Fruit fly (Drosophila melanogaster) whole organism, embryonic: ENCODE measurements around the gene Polr3G.

Source experiments
- B-H1 ChIP-seq: fragments of 200-800 bp; sonication (Bioruptor generic); IDR thresholded peaks from 3 replicates; pipeline ENCODE4 v1.3.6; 2022; ENCODE audit warnings: missing biosample characterization, missing genetic modification characterization
- CG10321 ChIP-seq: fragments of 200-800 bp; sonication (Bioruptor generic); IDR thresholded peaks from 2 replicates; pipeline ENCODE4 v1.3.6; 2022; ENCODE audit warnings: missing biosample characterization, missing genetic modification characterization
- CG10462 ChIP-seq: fragments of 200-800 bp; sonication (Bioruptor generic); optimal IDR thresholded peaks from 2 replicates; lab custom pipeline; 2016; ENCODE audit warnings: missing biosample characterization, missing genetic modification characterization
- CG11398 ChIP-seq: fragments of 200-800 bp; sonication (Bioruptor generic); optimal IDR thresholded peaks from 2 replicates; lab custom pipeline; 2016; ENCODE audit warnings: missing biosample characterization, missing genetic modification characterization
- CG1647 ChIP-seq: fragments of 200-800 bp; sonication (Bioruptor generic); optimal IDR thresholded peaks from 3 replicates; lab custom pipeline; 2016; ENCODE audit warnings: missing biosample characterization, missing genetic modification characterization
- CG17912 ChIP-seq: fragments of 200-800 bp; sonication (Bioruptor generic); optimal IDR thresholded peaks from 2 replicates; lab custom pipeline; 2018; ENCODE audit warnings: missing biosample characterization, mild to moderate bottlenecking, missing genetic modification characterization
- CG1792 ChIP-seq: fragments of 200-800 bp; sonication (Bioruptor generic); optimal IDR thresholded peaks from 2 replicates; lab custom pipeline; 2016; ENCODE audit warnings: missing biosample characterization, missing genetic modification characterization
- CG18476 ChIP-seq: fragments of 200-800 bp; sonication (Bioruptor generic); optimal IDR thresholded peaks from 2 replicates; lab custom pipeline; 2016; ENCODE audit warnings: missing biosample characterization, mild to moderate bottlenecking, missing genetic modification characterization
- CG18764 ChIP-seq: fragments of 200-800 bp; sonication (Bioruptor generic); optimal IDR thresholded peaks from 3 replicates; lab custom pipeline; 2016; ENCODE audit warnings: missing biosample characterization, missing genetic modification characterization
- CG2202 ChIP-seq: fragments of 200-800 bp; sonication (Bioruptor generic); optimal IDR thresholded peaks from 2 replicates; lab custom pipeline; 2018; ENCODE audit warnings: missing biosample characterization, mild to moderate bottlenecking, missing genetic modification characterization
- CG30431 ChIP-seq: fragments of 200-800 bp; sonication (Bioruptor generic); optimal IDR thresholded peaks from 2 replicates; lab custom pipeline; 2017; ENCODE audit warnings: missing biosample characterization, missing genetic modification characterization
- CG34224 ChIP-seq: fragments of 200-800 bp; sonication (Bioruptor generic); IDR thresholded peaks from 3 replicates; pipeline ENCODE4 v1.3.6; 2022; ENCODE audit warnings: missing biosample characterization, missing genetic modification characterization; ENCODE audit not compliant: partially characterized antibody
- CG34376 ChIP-seq: fragments of 200-800 bp; sonication (Bioruptor generic); optimal IDR thresholded peaks from 2 replicates; lab custom pipeline; 2018; ENCODE audit warnings: missing biosample characterization, mild to moderate bottlenecking, missing genetic modification characterization
- CG4360 ChIP-seq: fragments of 200-800 bp; sonication (Bioruptor generic); IDR thresholded peaks from 2 replicates; pipeline ENCODE4 v1.3.6; 2022; ENCODE audit warnings: missing biosample characterization, missing genetic modification characterization
- CG4424 ChIP-seq: fragments of 200-800 bp; sonication (Bioruptor generic); optimal IDR thresholded peaks from 3 replicates; lab custom pipeline; 2016; ENCODE audit warnings: missing biosample characterization, missing genetic modification characterization
- CG6654 ChIP-seq: fragments of 200-800 bp; sonication (Bioruptor generic); optimal IDR thresholded peaks from 2 replicates; lab custom pipeline; 2017; ENCODE audit warnings: missing biosample characterization, mild to moderate bottlenecking, missing genetic modification characterization
- CG7372 ChIP-seq: fragments of 200-800 bp; sonication (Bioruptor generic); IDR thresholded peaks from 2 replicates; pipeline ENCODE4 v1.3.6; 2022; ENCODE audit warnings: missing biosample characterization, missing genetic modification characterization
- CG8290 ChIP-seq, 3 experiments: fragments of 200-800 bp; sonication (Bioruptor generic); optimal IDR thresholded peaks; 2 replicates each; lab custom pipeline; 2016 to 2019; ENCODE audit warnings: missing biosample characterization in 3 of 3, missing genetic modification characterization in 3 of 3, mild to moderate bottlenecking in 2 of 3, moderate library complexity in 1 of 3
- CG9437 ChIP-seq: fragments of 200-800 bp; sonication (Bioruptor generic); optimal IDR thresholded peaks from 2 replicates; lab custom pipeline; 2018; ENCODE audit warnings: missing biosample characterization, mild to moderate bottlenecking, missing genetic modification characterization
- CrebB ChIP-seq: fragments of 200-800 bp; sonication (Bioruptor generic); optimal IDR thresholded peaks from 3 replicates; lab custom pipeline; 2018; ENCODE audit warnings: missing biosample characterization, mild to moderate bottlenecking, missing genetic modification characterization
- Ets65A ChIP-seq: fragments of 200-800 bp; sonication (Bioruptor generic); peaks from one replicate; lab custom pipeline; 2016; ENCODE audit warnings: missing biosample characterization, missing genetic modification characterization
- Gug ChIP-seq: fragments of 200-800 bp; sonication (Bioruptor generic); IDR thresholded peaks from 4 replicates; pipeline ENCODE4 v1.3.6; 2022; ENCODE audit warnings: missing biosample characterization, missing genetic modification characterization
- Meics ChIP-seq: fragments of 200-800 bp; sonication (Bioruptor generic); optimal IDR thresholded peaks from 2 replicates; lab custom pipeline; 2017; ENCODE audit warnings: missing biosample characterization, mild to moderate bottlenecking, missing genetic modification characterization
- NfI ChIP-seq: fragments of 200-800 bp; sonication (Bioruptor generic); optimal IDR thresholded peaks from 3 replicates; lab custom pipeline; 2018; ENCODE audit warnings: missing biosample characterization, mild to moderate bottlenecking, missing genetic modification characterization, moderate library complexity
- Optix ChIP-seq: fragments of 200-800 bp; sonication (Bioruptor generic); IDR thresholded peaks from 3 replicates; pipeline ENCODE4 v1.3.6; 2022; ENCODE audit warnings: missing biosample characterization, missing genetic modification characterization
- Ravus ChIP-seq: fragments of 200-800 bp; sonication (Bioruptor generic); IDR thresholded peaks from 2 replicates; pipeline ENCODE4 v1.3.6; 2022; ENCODE audit warnings: missing biosample characterization, missing genetic modification characterization
- Sin3A ChIP-seq: fragments of >200 bp; optimal IDR thresholded peaks from 2 replicates; lab custom pipeline; 2018
- Xrp1 ChIP-seq: fragments of 200-800 bp; sonication (Bioruptor generic); IDR thresholded peaks from 2 replicates; pipeline ENCODE4 v1.3.6; 2022; ENCODE audit warnings: missing biosample characterization, missing genetic modification characterization
- YL-1 ChIP-seq: fragments of 200-800 bp; sonication (Bioruptor generic); optimal IDR thresholded peaks from 3 replicates; lab custom pipeline; 2017; ENCODE audit warnings: missing biosample characterization, mild to moderate bottlenecking, missing genetic modification characterization
- bab2 ChIP-seq: fragments of 200-800 bp; sonication (Bioruptor generic); optimal IDR thresholded peaks from 2 replicates; lab custom pipeline; 2016; ENCODE audit warnings: missing biosample characterization, missing genetic modification characterization
- croc ChIP-seq: fragments of 200-800 bp; sonication (Bioruptor generic); conservative IDR thresholded peaks from 3 replicates; pipeline ENCODE4 v1.3.6; 2022; ENCODE audit warnings: missing biosample characterization, missing genetic modification characterization
- dan ChIP-seq: fragments of 200-800 bp; sonication (Bioruptor generic); IDR thresholded peaks from 2 replicates; pipeline ENCODE4 v1.3.6; 2022; ENCODE audit warnings: missing biosample characterization, missing genetic modification characterization
- dati ChIP-seq: fragments of 200-800 bp; sonication (Bioruptor generic); IDR thresholded peaks from 2 replicates; pipeline ENCODE4 v1.3.6; 2022; ENCODE audit warnings: missing biosample characterization, missing genetic modification characterization
- dimm ChIP-seq: fragments of 200-800 bp; sonication (Bioruptor generic); IDR thresholded peaks from 2 replicates; pipeline ENCODE4 v1.3.6; 2022; ENCODE audit warnings: missing biosample characterization, missing genetic modification characterization
- dpn ChIP-seq, 2 experiments: fragments of 200-800 bp; sonication (Bioruptor generic); optimal IDR thresholded peaks; 3 replicates each; lab custom pipeline; 2016; ENCODE audit warnings: missing biosample characterization in 2 of 2, missing genetic modification characterization in 2 of 2
- dysf ChIP-seq: fragments of 200-800 bp; sonication (Bioruptor generic); IDR thresholded peaks from 3 replicates; pipeline ENCODE4 v1.3.6; 2022; ENCODE audit warnings: missing biosample characterization, missing genetic modification characterization
- emc ChIP-seq: fragments of 200-800 bp; sonication (Bioruptor generic); optimal IDR thresholded peaks from 2 replicates; lab custom pipeline; 2016; ENCODE audit warnings: missing biosample characterization, missing genetic modification characterization
- esg ChIP-seq: fragments of 200-800 bp; sonication (Bioruptor generic); conservative IDR thresholded peaks from 2 replicates; pipeline ENCODE4 v1.3.6; 2022; ENCODE audit warnings: missing biosample characterization, missing genetic modification characterization
- ewg ChIP-seq: fragments of 200-800 bp; sonication (Bioruptor generic); optimal IDR thresholded peaks from 3 replicates; lab custom pipeline; 2017; ENCODE audit warnings: mild to moderate bottlenecking, missing biosample characterization, missing genetic modification reagents, missing genetic modification characterization
- fd96Cb ChIP-seq: fragments of 200-800 bp; sonication (Bioruptor generic); optimal IDR thresholded peaks from 2 replicates; lab custom pipeline; 2018; ENCODE audit warnings: missing biosample characterization, mild to moderate bottlenecking, missing genetic modification characterization, moderate library complexity
- fu2 ChIP-seq: fragments of 200-800 bp; sonication (Bioruptor generic); optimal IDR thresholded peaks from 2 replicates; lab custom pipeline; 2016; ENCODE audit warnings: missing biosample characterization, missing genetic modification characterization
- grau ChIP-seq: fragments of 200-800 bp; optimal IDR thresholded peaks from 3 replicates; lab custom pipeline; 2019; ENCODE audit warnings: missing biosample characterization, mild to moderate bottlenecking, missing genetic modification characterization, moderate library complexity
- kni ChIP-seq: fragments of 200-800 bp; sonication (Bioruptor generic); optimal IDR thresholded peaks from 3 replicates; lab custom pipeline; 2017; ENCODE audit warnings: mild to moderate bottlenecking, missing biosample characterization, missing genetic modification reagents, missing genetic modification characterization
- prd ChIP-seq, 3 experiments: fragments of >200 bp in 2 of 3; fragments of 200-800 bp in 1 of 3; sonication (Bioruptor generic) in 1 of 3; optimal IDR thresholded peaks in 2 of 3; IDR thresholded peaks in 1 of 3; 2 replicates in 2 of 3; 3 replicates in 1 of 3; pipeline versions ENCODE4 v1.3.6 to Lab custom; 2017 to 2022; ENCODE audit warnings: missing biosample characterization in 1 of 3, missing genetic modification characterization in 1 of 3
- ranshi ChIP-seq: fragments of 200-800 bp; sonication (Bioruptor generic); IDR thresholded peaks from 2 replicates; pipeline ENCODE4 v1.3.6; 2022; ENCODE audit warnings: missing biosample characterization, missing genetic modification characterization
- sens ChIP-seq: fragments of 200-800 bp; sonication (Bioruptor generic); peaks from one replicate; lab custom pipeline; 2016; ENCODE audit warnings: missing biosample characterization, missing genetic modification characterization
- sens-2 ChIP-seq: fragments of 200-800 bp; sonication (Bioruptor generic); IDR thresholded peaks from 2 replicates; pipeline ENCODE4 v1.3.6; 2022; ENCODE audit warnings: missing biosample characterization, missing genetic modification characterization
- slp2 ChIP-seq: fragments of 200-800 bp; sonication (Bioruptor generic); optimal IDR thresholded peaks from 2 replicates; lab custom pipeline; 2016; ENCODE audit warnings: missing biosample characterization, missing genetic modification characterization
- tin ChIP-seq: fragments of 200-800 bp; sonication (Bioruptor generic); optimal IDR thresholded peaks from 3 replicates; lab custom pipeline; 2016; ENCODE audit warnings: missing biosample characterization, missing genetic modification characterization
- vnd ChIP-seq: fragments of 200-800 bp; sonication (Bioruptor generic); IDR thresholded peaks from 3 replicates; pipeline ENCODE4 v1.3.6; 2022; ENCODE audit warnings: missing biosample characterization, missing genetic modification characterization; ENCODE audit not compliant: partially characterized antibody
- zen2 ChIP-seq: fragments of 200-800 bp; sonication (Bioruptor generic); IDR thresholded peaks from 3 replicates; pipeline ENCODE4 v1.3.6; 2022; ENCODE audit warnings: missing biosample characterization, missing genetic modification characterization; ENCODE audit not compliant: partially characterized antibody

Polr3G gene

DNA sequence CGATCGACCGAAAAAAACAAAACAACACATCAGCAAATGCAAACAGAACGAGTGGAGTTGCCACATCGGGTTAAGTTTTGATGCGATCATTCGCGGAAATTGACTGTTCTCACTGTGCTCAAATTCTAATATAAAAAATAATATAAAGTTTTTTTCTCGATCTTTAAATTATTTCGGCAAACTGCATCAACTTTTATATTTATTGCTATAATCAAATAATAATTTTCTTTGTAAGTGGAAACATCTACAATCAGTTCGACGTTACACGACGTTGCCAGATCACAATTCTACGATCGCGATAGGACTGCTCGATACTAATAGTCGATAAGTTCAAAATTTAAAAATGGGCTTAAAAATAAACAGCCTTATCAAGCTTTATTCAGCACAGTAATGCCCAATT, 1.8 kb upstream of the Polr3G start, which contains the start of gene Gorab (continued):
- peak; percentile 92 for TF ChIP-seq ranshi (GFP tag; lab: Robert Waterston, UW)
- TF ChIP-seq CG34376 (GFP tag; lab: Kevin White, UChicago): no peak
- peak; percentile 43 for TF ChIP-seq CG6654 (GFP tag; lab: Kevin White, UChicago)
- peak; percentile 92 for TF ChIP-seq Gug (GFP tag; lab: Robert Waterston, UW)
- TF ChIP-seq emc (GFP tag; lab: Kevin White, UChicago): peak; percentile 38
- TF ChIP-seq Sin3A (lab: Kevin White, UChicago): peak; percentile 46
- peak; percentile 57 for TF ChIP-seq CG2202 (tag; lab: Kevin White, UChicago)
- TF ChIP-seq CG8290 (GFP tag; optimal IDR thresholded peaks at IDR 0.05; lab: Kevin White, UChicago): peak; percentile 85
- TF ChIP-seq CG8290 (tag; optimal IDR thresholded peaks at IDR 0.05; lab: Kevin White, UChicago): peak in 1 of 2 experiments; percentile 57
- TF ChIP-seq Meics (GFP tag; lab: Kevin White, UChicago): peak; percentile 79
- TF ChIP-seq ewg (GFP tag; lab: Kevin White, UChicago): peak; percentile 74
- TF ChIP-seq fu2 (GFP tag; lab: Kevin White, UChicago): peak; percentile 83
- peak; percentile 88 for TF ChIP-seq tin (GFP tag; lab: Kevin White, UChicago)
- TF ChIP-seq CG7372 (GFP tag; lab: Robert Waterston, UW): peak; percentile 95
- TF ChIP-seq zen2 (GFP tag; lab: Robert Waterston, UW): no peak
- peak; percentile 26 for TF ChIP-seq CG11398 (GFP tag; lab: Kevin White, UChicago)
- peak; percentile 87 for TF ChIP-seq dimm (GFP tag; lab: Robert Waterston, UW)
- TF ChIP-seq Xrp1 (GFP tag; lab: Robert Waterston, UW): peak; percentile 97
- peak; percentile 21 for TF ChIP-seq CG1792 (GFP tag; lab: Kevin White, UChicago)
- TF ChIP-seq esg (GFP tag; lab: Robert Waterston, UW): peak; percentile 96
- peak; percentile 72 for TF ChIP-seq slp2 (GFP tag; lab: Kevin White, UChicago)
- TF ChIP-seq bab2 (GFP tag; lab: Kevin White, UChicago): peak; percentile 83
- peak; percentile 52; the same call in 1 of the 2 replicates for TF ChIP-seq CG10321
- TF ChIP-seq NfI (GFP tag; lab: Kevin White, UChicago): peak; percentile 88
- TF ChIP-seq CG17912 (GFP tag; lab: Kevin White, UChicago): peak; percentile 40
- TF ChIP-seq dati (GFP tag; lab: Robert Waterston, UW): peak; percentile 88
- TF ChIP-seq sens: peak; percentile 96
- TF ChIP-seq CG9437: peak; percentile 58
- TF ChIP-seq Optix: peak; percentile 92
- peak; percentile 87 for TF ChIP-seq CG30431 (GFP tag; lab: Kevin White, UChicago)
- peak; percentile 85 for TF ChIP-seq CG18764
- TF ChIP-seq CG34224: no peak
- peak; percentile 91 for TF ChIP-seq dan (GFP tag; lab: Robert Waterston, UW)
- no peak for TF ChIP-seq prd (optimal IDR thresholded peaks at IDR 0.05; lab: Kevin White, UChicago)
- TF ChIP-seq prd (GFP tag; IDR thresholded peaks at IDR 0.05; lab: Robert Waterston, UW): peak; percentile 98
- TF ChIP-seq grau (tag; lab: Kevin White, UChicago): peak; percentile 85
- peak; percentile 85 for TF ChIP-seq CG10462 (GFP tag; lab: Kevin White, UChicago)
- peak; percentile 83 to 93 for TF ChIP-seq dpn (GFP tag; optimal IDR thresholded peaks at IDR 0.05; lab: Kevin White, UChicago)
- TF ChIP-seq Ravus (GFP tag; lab: Robert Waterston, UW): peak; percentile 79
- peak; percentile 89 for TF ChIP-seq CG18476 (GFP tag; lab: Kevin White, UChicago)
- peak; percentile 87 for TF ChIP-seq fd96Cb
- TF ChIP-seq YL-1: peak; percentile 66
- peak; percentile 70 for TF ChIP-seq CG1647 (GFP tag; lab: Kevin White, UChicago)
- TF ChIP-seq dysf: peak; percentile 97
- TF ChIP-seq CG4360 (GFP tag; lab: Robert Waterston, UW): peak; percentile 69
- TF ChIP-seq Ets65A (GFP tag; lab: Kevin White, UChicago): peak; percentile 99
- peak; percentile 76 for TF ChIP-seq sens-2 (GFP tag; lab: Robert Waterston, UW)
- no peak for TF ChIP-seq CrebB (tag; lab: Kevin White, UChicago)
- no peak for TF ChIP-seq vnd
- TF ChIP-seq kni (GFP tag; lab: Kevin White, UChicago): peak; percentile 5
- peak; percentile 87 for TF ChIP-seq CG4424 (GFP tag; lab: Kevin White, UChicago)
- TF ChIP-seq croc: peak; percentile 86
- peak; percentile 93 for TF ChIP-seq B-H1 (GFP tag; lab: Robert Waterston, UW)
